Worm (Caenorhabditis elegans): ENCODE data around the gene spl-3.

DNA sequence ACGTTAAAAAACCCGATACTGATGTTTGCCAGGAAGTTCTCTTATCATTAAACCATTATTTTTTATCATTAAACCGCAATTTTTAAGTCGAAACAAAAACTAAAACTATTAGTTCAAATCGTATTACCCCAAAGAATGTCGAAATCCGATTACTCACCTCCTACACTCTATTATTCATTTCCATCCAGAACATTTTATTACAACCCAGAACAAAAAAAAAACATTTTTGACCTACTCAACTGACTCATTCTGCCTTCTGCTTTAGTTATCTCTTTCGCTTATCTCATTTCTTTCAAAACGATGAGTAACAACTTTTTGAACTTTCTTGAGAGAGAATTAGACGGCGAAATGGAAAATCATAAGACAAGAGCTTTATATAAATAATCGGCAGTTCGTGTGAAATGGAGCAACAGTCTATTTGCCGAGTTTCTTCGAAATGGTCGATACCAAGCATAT is 35.8 kb downstream of the spl-3 start, which contains the start of gene W09G12.7:
- no peak for TF ChIP-seq pha-4 (GFP tag; IDR thresholded peaks at IDR 0.05)
- no peak for TF ChIP-seq pha-4 (tag; optimal IDR thresholded peaks at IDR 0.05)
- TF ChIP-seq ama-1 (optimal IDR thresholded peaks at IDR 0.05): no peak
- TF ChIP-seq nhr-41 (GFP tag; IDR thresholded peaks at IDR 0.05): no peak
- no peak for TF ChIP-seq mep-1 (tag; optimal IDR thresholded peaks at IDR 0.05)
- no peak for TF ChIP-seq R02D3.7 (tag; optimal IDR thresholded peaks at IDR 0.05)
- no peak for TF ChIP-seq ceh-32 (tag; optimal IDR thresholded peaks at IDR 0.05; ENCODE audit: poor library complexity)
- no peak for TF ChIP-seq nhr-111 (GFP tag; optimal IDR thresholded peaks at IDR 0.05)
- no peak for TF ChIP-seq egl-27 (tag; optimal IDR thresholded peaks at IDR 0.05)
- TF ChIP-seq mxl-3 (GFP tag; optimal IDR thresholded peaks at IDR 0.05): no peak
- TF ChIP-seq aly-2 (tag; optimal IDR thresholded peaks at IDR 0.05): no peak
- no peak for TF ChIP-seq duxl-1 (tag; optimal IDR thresholded peaks at IDR 0.05; ENCODE audit: poor library complexity)
- TF ChIP-seq lin-13 (GFP tag; optimal IDR thresholded peaks at IDR 0.05): no peak
- no peak for TF ChIP-seq daf-19 (GFP tag; conservative IDR thresholded peaks at IDR 0.05)
